Fruit fly (Drosophila melanogaster) whole organism, embryonic: Measurements from ENCODE around the gene CG13373.

Experiments
- Ada2b ChIP-seq: fragments of 200-800 bp; sonication (Bioruptor generic); IDR thresholded peaks from 2 replicates; pipeline ENCODE4 v1.3.6; 2022; ENCODE audit warnings: missing biosample characterization, missing genetic modification characterization
- Blimp-1 ChIP-seq: fragments of 200-800 bp; sonication (Bioruptor generic); optimal IDR thresholded peaks from 3 replicates; lab custom pipeline; 2018; ENCODE audit warnings: missing biosample characterization, missing genetic modification characterization, mild to moderate bottlenecking, moderate library complexity, missing genetic modification reagents
- CG12659 ChIP-seq: fragments of 200-800 bp; sonication (Bioruptor generic); optimal IDR thresholded peaks from 3 replicates; lab custom pipeline; 2017; ENCODE audit warnings: mild to moderate bottlenecking, missing biosample characterization, missing genetic modification reagents, missing genetic modification characterization
- CG13424 ChIP-seq: fragments of 200-800 bp; sonication (Bioruptor generic); optimal IDR thresholded peaks from 2 replicates; lab custom pipeline; 2019; ENCODE audit warnings: missing biosample characterization, mild to moderate bottlenecking, missing genetic modification characterization, moderate library complexity
- CG13894 ChIP-seq: fragments of 200-800 bp; sonication (Bioruptor generic); optimal IDR thresholded peaks from 3 replicates; lab custom pipeline; 2018; ENCODE audit warnings: missing biosample characterization, mild to moderate bottlenecking, missing genetic modification characterization, moderate library complexity
- CG14667 ChIP-seq: fragments of 200-800 bp; sonication (Bioruptor generic); IDR thresholded peaks from 2 replicates; pipeline ENCODE4 v1.3.6; 2022; ENCODE audit warnings: missing biosample characterization, missing genetic modification characterization
- CG18764 ChIP-seq: fragments of 200-800 bp; sonication (Bioruptor generic); optimal IDR thresholded peaks from 3 replicates; lab custom pipeline; 2016; ENCODE audit warnings: missing biosample characterization, missing genetic modification characterization
- CG3163 ChIP-seq: fragments of 200-800 bp; sonication (Bioruptor generic); optimal IDR thresholded peaks from 3 replicates; lab custom pipeline; 2016; ENCODE audit warnings: missing biosample characterization, missing genetic modification characterization
- CG33557 ChIP-seq: fragments of 200-800 bp; sonication (Bioruptor generic); optimal IDR thresholded peaks from 2 replicates; lab custom pipeline; 2019; ENCODE audit warnings: missing biosample characterization, mild to moderate bottlenecking, missing genetic modification characterization, moderate library complexity
- CG34224 ChIP-seq: fragments of 200-800 bp; sonication (Bioruptor generic); IDR thresholded peaks from 3 replicates; pipeline ENCODE4 v1.3.6; 2022; ENCODE audit warnings: missing biosample characterization, missing genetic modification characterization; ENCODE audit not compliant: partially characterized antibody
- CG34422 ChIP-seq: fragments of 200-800 bp; sonication (Bioruptor generic); IDR thresholded peaks from 3 replicates; pipeline ENCODE4 v1.3.6; 2022; ENCODE audit warnings: missing biosample characterization, missing genetic modification characterization
- CG6654 ChIP-seq: fragments of 200-800 bp; sonication (Bioruptor generic); optimal IDR thresholded peaks from 2 replicates; lab custom pipeline; 2017; ENCODE audit warnings: missing biosample characterization, mild to moderate bottlenecking, missing genetic modification characterization
- CG8359 ChIP-seq: fragments of 200-800 bp; sonication (Bioruptor generic); optimal IDR thresholded peaks from 2 replicates; lab custom pipeline; 2017; ENCODE audit warnings: missing biosample characterization, mild to moderate bottlenecking, missing genetic modification characterization, borderline replicate concordance
- CrebB ChIP-seq: fragments of 200-800 bp; sonication (Bioruptor generic); optimal IDR thresholded peaks from 3 replicates; lab custom pipeline; 2018; ENCODE audit warnings: missing biosample characterization, mild to moderate bottlenecking, missing genetic modification characterization
- Dbx ChIP-seq: fragments of 200-800 bp; sonication (Bioruptor generic); IDR thresholded peaks from 3 replicates; pipeline ENCODE4 v1.3.6; 2022; ENCODE audit warnings: missing biosample characterization, missing genetic modification characterization
- Dip3 ChIP-seq: fragments of 200-800 bp; sonication (Bioruptor generic); optimal IDR thresholded peaks from 3 replicates; lab custom pipeline; 2016; ENCODE audit warnings: missing biosample characterization, missing genetic modification characterization
- Dp ChIP-seq: fragments of 200-800 bp; sonication (Bioruptor generic); optimal IDR thresholded peaks from 2 replicates; lab custom pipeline; 2018; ENCODE audit warnings: missing biosample characterization, mild to moderate bottlenecking, missing genetic modification characterization, moderate library complexity
- Elba2 ChIP-seq: fragments of 200-800 bp; sonication (Bioruptor generic); optimal IDR thresholded peaks from 3 replicates; lab custom pipeline; 2016; ENCODE audit warnings: missing biosample characterization, missing genetic modification characterization
- Fer1 ChIP-seq: fragments of 200-800 bp; sonication (Bioruptor generic); optimal IDR thresholded peaks from 2 replicates; lab custom pipeline; 2017; ENCODE audit warnings: missing biosample characterization, mild to moderate bottlenecking, missing genetic modification characterization
- Hsf ChIP-seq: fragments of 200-800 bp; sonication (Bioruptor generic); optimal IDR thresholded peaks from 3 replicates; lab custom pipeline; 2016; ENCODE audit warnings: missing biosample characterization, missing genetic modification characterization
- MESR4 ChIP-seq: fragments of 200-800 bp; sonication (Bioruptor generic); optimal IDR thresholded peaks from 2 replicates; lab custom pipeline; 2018; ENCODE audit warnings: missing biosample characterization, mild to moderate bottlenecking, missing genetic modification characterization, moderate library complexity
- NFAT ChIP-seq: fragments of 200-800 bp; sonication (Bioruptor generic); IDR thresholded peaks from 2 replicates; pipeline ENCODE4 v1.3.6; 2022; ENCODE audit warnings: missing biosample characterization, missing genetic modification characterization
- NfI ChIP-seq: fragments of 200-800 bp; sonication (Bioruptor generic); optimal IDR thresholded peaks from 3 replicates; lab custom pipeline; 2018; ENCODE audit warnings: missing biosample characterization, mild to moderate bottlenecking, missing genetic modification characterization, moderate library complexity
- Stat92E ChIP-seq, 3 experiments: fragments of >200 bp in 2 of 3; fragments of 200-800 bp in 1 of 3; sonication (Bioruptor generic) in 1 of 3; optimal IDR thresholded peaks; 2 replicates each; lab custom pipeline; 2017 to 2019; ENCODE audit warnings: missing biosample characterization in 3 of 3, missing genetic modification characterization in 3 of 3, mild to moderate bottlenecking in 1 of 3, moderate library complexity in 1 of 3
- Vsx1 ChIP-seq: fragments of 200-800 bp; sonication (Bioruptor generic); optimal IDR thresholded peaks from 2 replicates; lab custom pipeline; 2017; ENCODE audit warnings: missing biosample characterization, mild to moderate bottlenecking, missing genetic modification characterization, missing genetic modification reagents
- Xbp1 ChIP-seq: fragments of 200-800 bp; sonication (Bioruptor generic); optimal IDR thresholded peaks from 3 replicates; lab custom pipeline; 2016; ENCODE audit warnings: missing biosample characterization, mild to moderate bottlenecking, missing genetic modification characterization
- az2 ChIP-seq: fragments of 200-800 bp; sonication (Bioruptor generic); optimal IDR thresholded peaks from 3 replicates; lab custom pipeline; 2016; ENCODE audit warnings: missing biosample characterization, missing genetic modification characterization
- bigmax ChIP-seq: fragments of 200-800 bp; sonication (Bioruptor generic); optimal IDR thresholded peaks from 2 replicates; lab custom pipeline; 2018; ENCODE audit warnings: missing biosample characterization, mild to moderate bottlenecking, missing genetic modification characterization
- bowl ChIP-seq: fragments of 200-800 bp; sonication (Bioruptor generic); IDR thresholded peaks from 2 replicates; pipeline ENCODE4 v1.3.6; 2022; ENCODE audit warnings: missing biosample characterization, missing genetic modification characterization
- btn ChIP-seq: fragments of 200-800 bp; sonication (Bioruptor generic); optimal IDR thresholded peaks from 2 replicates; lab custom pipeline; 2016; ENCODE audit warnings: missing biosample characterization, missing genetic modification characterization
- ci ChIP-seq: fragments of 200-800 bp; sonication (Bioruptor generic); IDR thresholded peaks from 3 replicates; pipeline ENCODE4 v1.3.6; 2022; ENCODE audit warnings: missing biosample characterization, missing genetic modification characterization
- corto ChIP-seq: fragments of 200-800 bp; sonication (Bioruptor generic); optimal IDR thresholded peaks from 2 replicates; lab custom pipeline; 2016; ENCODE audit warnings: missing biosample characterization, mild to moderate bottlenecking, missing genetic modification characterization, moderate library complexity
- da ChIP-seq: fragments of 200-800 bp; sonication (Bioruptor generic); optimal IDR thresholded peaks from 2 replicates; lab custom pipeline; 2016; ENCODE audit warnings: missing biosample characterization, missing genetic modification characterization
- dysf ChIP-seq: fragments of 200-800 bp; sonication (Bioruptor generic); IDR thresholded peaks from 3 replicates; pipeline ENCODE4 v1.3.6; 2022; ENCODE audit warnings: missing biosample characterization, missing genetic modification characterization
- ewg ChIP-seq: fragments of 200-800 bp; sonication (Bioruptor generic); optimal IDR thresholded peaks from 3 replicates; lab custom pipeline; 2017; ENCODE audit warnings: mild to moderate bottlenecking, missing biosample characterization, missing genetic modification reagents, missing genetic modification characterization
- fd64A ChIP-seq: fragments of 200-800 bp; sonication (Bioruptor generic); optimal IDR thresholded peaks from 3 replicates; lab custom pipeline; 2018; ENCODE audit warnings: missing biosample characterization, mild to moderate bottlenecking, missing genetic modification characterization
- fd96Cb ChIP-seq: fragments of 200-800 bp; sonication (Bioruptor generic); optimal IDR thresholded peaks from 2 replicates; lab custom pipeline; 2018; ENCODE audit warnings: missing biosample characterization, mild to moderate bottlenecking, missing genetic modification characterization, moderate library complexity
- gem ChIP-seq: fragments of 200-800 bp; sonication (Bioruptor generic); optimal IDR thresholded peaks from 2 replicates; lab custom pipeline; 2019; ENCODE audit warnings: missing biosample characterization, mild to moderate bottlenecking, missing genetic modification characterization, moderate library complexity
- org-1 ChIP-seq: fragments of 200-800 bp; sonication (Bioruptor generic); optimal IDR thresholded peaks from 2 replicates; lab custom pipeline; 2017; ENCODE audit warnings: missing biosample characterization, missing genetic modification characterization
- otp ChIP-seq: fragments of 200-800 bp; sonication (Bioruptor generic); IDR thresholded peaks from 3 replicates; pipeline ENCODE4, ENCODE4 v1.3.6; 2022; ENCODE audit warnings: missing biosample characterization, missing genetic modification characterization
- pros ChIP-seq: fragments of 200-800 bp; sonication (Bioruptor generic); optimal IDR thresholded peaks from 3 replicates; lab custom pipeline; 2019; ENCODE audit warnings: missing biosample characterization, mild to moderate bottlenecking, missing genetic modification characterization, moderate library complexity
- pzg ChIP-seq: fragments of 200-800 bp; sonication (Bioruptor generic); optimal IDR thresholded peaks from 3 replicates; lab custom pipeline; 2018; ENCODE audit warnings: missing biosample characterization, mild to moderate bottlenecking, missing genetic modification characterization, moderate library complexity
- run ChIP-seq: fragments of 200-800 bp; sonication (Bioruptor generic); optimal IDR thresholded peaks from 3 replicates; lab custom pipeline; 2018; ENCODE audit warnings: missing biosample characterization, mild to moderate bottlenecking, missing genetic modification characterization
- schlank ChIP-seq: fragments of 200-800 bp; sonication (Bioruptor generic); optimal IDR thresholded peaks from 2 replicates; lab custom pipeline; 2018; ENCODE audit warnings: missing biosample characterization, mild to moderate bottlenecking, missing genetic modification characterization
- slbo ChIP-seq: fragments of 200-800 bp; sonication (Bioruptor generic); IDR thresholded peaks from 2 replicates; pipeline ENCODE4 v1.3.6; 2022; ENCODE audit warnings: missing biosample characterization, missing genetic modification characterization
- tap ChIP-seq: fragments of 200-800 bp; optimal IDR thresholded peaks from 3 replicates; lab custom pipeline; 2019; ENCODE audit warnings: missing biosample characterization, mild to moderate bottlenecking, missing genetic modification characterization, moderate library complexity
- tup ChIP-seq: fragments of 200-800 bp; sonication (Bioruptor generic); optimal IDR thresholded peaks from 2 replicates; lab custom pipeline; 2016; ENCODE audit warnings: missing biosample characterization, mild to moderate bottlenecking, missing genetic modification characterization, moderate library complexity
- unc-4 ChIP-seq: fragments of 200-800 bp; sonication (Bioruptor generic); IDR thresholded peaks from 2 replicates; pipeline ENCODE4 v1.3.6; 2022; ENCODE audit warnings: missing biosample characterization, missing genetic modification characterization; ENCODE audit not compliant: partially characterized antibody
- vfl ChIP-seq: fragments of 200-800 bp; sonication (Bioruptor generic); optimal IDR thresholded peaks from 2 replicates; lab custom pipeline; 2016; ENCODE audit warnings: missing biosample characterization, missing genetic modification characterization
- wek ChIP-seq: fragments of 200-800 bp; sonication (Bioruptor generic); optimal IDR thresholded peaks from 3 replicates; lab custom pipeline; 2018; ENCODE audit warnings: missing biosample characterization, mild to moderate bottlenecking, missing genetic modification characterization, moderate library complexity
- zf30C ChIP-seq: fragments of 200-800 bp; sonication (Bioruptor generic); optimal IDR thresholded peaks from 3 replicates; lab custom pipeline; 2018; ENCODE audit warnings: missing biosample characterization, mild to moderate bottlenecking, missing genetic modification characterization

CG13373 gene

dm6 chrX:524331-524730 is 47.5 kb downstream of the CG13373 start (continued):
- peak; percentile 22 for TF ChIP-seq tap (tag; lab: Kevin White, UChicago)
- TF ChIP-seq bowl (GFP tag; lab: Robert Waterston, UW): no peak
- no peak for TF ChIP-seq CG14667 (GFP tag; lab: Robert Waterston, UW)
- no peak; the same call in 1 of the 2 replicates for TF ChIP-seq NFAT (GFP tag; lab: Robert Waterston, UW)
- no peak for TF ChIP-seq bigmax (GFP tag; lab: Kevin White, UChicago)
- TF ChIP-seq CG6654 (GFP tag; lab: Kevin White, UChicago): no peak
- TF ChIP-seq pros (GFP tag; lab: Kevin White, UChicago): peak; percentile 70
- no peak for TF ChIP-seq CG8359 (GFP tag; lab: Kevin White, UChicago)
- TF ChIP-seq ewg: no peak
- no peak for TF ChIP-seq Dbx (GFP tag; lab: Robert Waterston, UW)
- no peak for TF ChIP-seq schlank
- TF ChIP-seq org-1: peak; percentile 10
- TF ChIP-seq Dp (GFP tag; lab: Kevin White, UChicago): no peak
- TF ChIP-seq Xbp1 (GFP tag; lab: Kevin White, UChicago): peak; percentile 10
- TF ChIP-seq corto: no peak
- no peak for TF ChIP-seq vfl (GFP tag; lab: Kevin White, UChicago)
- TF ChIP-seq wek (GFP tag; lab: Kevin White, UChicago): peak; percentile 20
- TF ChIP-seq CG12659 (GFP tag; lab: Kevin White, UChicago): no peak
- TF ChIP-seq CG33557 (GFP tag; lab: Kevin White, UChicago): no peak
- TF ChIP-seq da (GFP tag; lab: Kevin White, UChicago): no peak
- TF ChIP-seq ci (GFP tag; lab: Robert Waterston, UW): peak; percentile 41; the same call in 1 of the 3 replicates
- peak; percentile 51 for TF ChIP-seq Fer1 (GFP tag; lab: Kevin White, UChicago)
- no peak for TF ChIP-seq Elba2 (GFP tag; lab: Kevin White, UChicago)
- no peak for TF ChIP-seq Ada2b (GFP tag; lab: Robert Waterston, UW)
- no peak for TF ChIP-seq Blimp-1 (GFP tag; lab: Kevin White, UChicago)
- no peak for TF ChIP-seq NfI (GFP tag; lab: Kevin White, UChicago)
- no peak for TF ChIP-seq CG34422 (GFP tag; lab: Robert Waterston, UW)
- no peak for TF ChIP-seq otp (GFP tag; lab: Robert Waterston, UW)
- no peak for TF ChIP-seq dysf (GFP tag; lab: Robert Waterston, UW)
- no peak for TF ChIP-seq zf30C (GFP tag; lab: Kevin White, UChicago)
- no peak for TF ChIP-seq pzg
- TF ChIP-seq CrebB (tag; lab: Kevin White, UChicago): no peak
- TF ChIP-seq Stat92E (GFP tag; optimal IDR thresholded peaks at IDR 0.05; lab: Kevin White, UChicago): no peak
- no peak for TF ChIP-seq fd64A (GFP tag; lab: Kevin White, UChicago)
- no peak for TF ChIP-seq CG34224 (GFP tag; lab: Robert Waterston, UW)
- peak; percentile 58 for TF ChIP-seq slbo (GFP tag; lab: Robert Waterston, UW)
- peak; percentile 18 for TF ChIP-seq Hsf
- no peak for TF ChIP-seq CG3163 (GFP tag; lab: Kevin White, UChicago)
- TF ChIP-seq gem (tag; lab: Kevin White, UChicago): peak; percentile 29
- no peak for TF ChIP-seq Dip3 (GFP tag; lab: Kevin White, UChicago)
- TF ChIP-seq CG13424 (tag; lab: Kevin White, UChicago): peak; percentile 40
- TF ChIP-seq CG13894 (tag; lab: Kevin White, UChicago): no peak
- TF ChIP-seq run (tag; lab: Kevin White, UChicago): no peak
- no peak for TF ChIP-seq unc-4 (GFP tag; lab: Robert Waterston, UW)
- no peak for TF ChIP-seq tup
- no peak for TF ChIP-seq Vsx1 (GFP tag; lab: Kevin White, UChicago)
- TF ChIP-seq MESR4: no peak
- TF ChIP-seq az2 (GFP tag; lab: Kevin White, UChicago): no peak
- TF ChIP-seq CG18764 (GFP tag; lab: Kevin White, UChicago): no peak
- TF ChIP-seq btn (GFP tag; lab: Kevin White, UChicago): no peak
- TF ChIP-seq fd96Cb: no peak
